Worm (Caenorhabditis elegans): ENCODE results near the gene srh-67.
"Not testable (repeated sequence)": the region's sequence is repeated elsewhere in the genome, so short reads cannot be mapped to it uniquely, and the experiment has no call there.

- TF ChIP-seq zag-1 (tag; optimal IDR thresholded peaks at IDR 0.05); unc-62 (GFP tag; optimal IDR thresholded peaks at IDR 0.05); elt-1 (tag; optimal IDR thresholded peaks at IDR 0.05); lin-39 (tag; optimal IDR thresholded peaks at IDR 0.05); ama-1 (optimal IDR thresholded peaks at IDR 0.05); egl-27 (tag; optimal IDR thresholded peaks at IDR 0.05): not testable (repeated sequence)
Measured at ce11 chrII:12541670-12542080, 32.9 kb downstream of the srh-67 start.

All from whole organism, L3 larva.